Fruit fly (Drosophila melanogaster) whole organism, embryonic: ENCODE results near the gene eIF1.

Experiments
- Asciz ChIP-seq: fragments of 200-800 bp; sonication (Bioruptor generic); optimal IDR thresholded peaks from 2 replicates; lab custom pipeline; 2017; ENCODE audit warnings: missing biosample characterization, mild to moderate bottlenecking, missing genetic modification characterization, missing genetic modification reagents
- Bgb ChIP-seq: fragments of 200-800 bp; sonication (Bioruptor generic); IDR thresholded peaks from 2 replicates; pipeline ENCODE4 v1.3.6; 2022; ENCODE audit warnings: missing biosample characterization, missing genetic modification characterization; ENCODE audit not compliant: partially characterized antibody
- CG10147 ChIP-seq: fragments of 200-800 bp; sonication (Bioruptor generic); optimal IDR thresholded peaks from 2 replicates; lab custom pipeline; 2019; ENCODE audit warnings: missing biosample characterization, mild to moderate bottlenecking, missing genetic modification characterization, moderate library complexity
- CG10565 ChIP-seq: fragments of 200-800 bp; sonication (Bioruptor generic); optimal IDR thresholded peaks from 3 replicates; lab custom pipeline; 2016; ENCODE audit warnings: missing biosample characterization, mild to moderate bottlenecking, missing genetic modification characterization
- CG11560 ChIP-seq: fragments of 200-800 bp; sonication (Bioruptor generic); IDR thresholded peaks from 3 replicates; pipeline ENCODE4 v1.3.6; 2022; ENCODE audit warnings: missing biosample characterization, missing genetic modification characterization
- CG12155 ChIP-seq: fragments of 200-800 bp; sonication (Bioruptor generic); optimal IDR thresholded peaks from 3 replicates; lab custom pipeline; 2016; ENCODE audit warnings: missing biosample characterization, missing genetic modification characterization
- CG14050 ChIP-seq: fragments of 200-800 bp; sonication (Bioruptor generic); IDR thresholded peaks from 3 replicates; pipeline ENCODE4 v1.3.6; 2022; ENCODE audit warnings: missing biosample characterization, missing genetic modification characterization
- CG14965 ChIP-seq: fragments of 200-800 bp; sonication (Bioruptor generic); optimal IDR thresholded peaks from 2 replicates; lab custom pipeline; 2016; ENCODE audit warnings: missing biosample characterization, missing genetic modification characterization, borderline replicate concordance
- CG15073 ChIP-seq: fragments of 200-800 bp; sonication (Bioruptor generic); optimal IDR thresholded peaks from 2 replicates; lab custom pipeline; 2016; ENCODE audit warnings: missing biosample characterization, missing genetic modification characterization
- CG1647 ChIP-seq: fragments of 200-800 bp; sonication (Bioruptor generic); optimal IDR thresholded peaks from 3 replicates; lab custom pipeline; 2016; ENCODE audit warnings: missing biosample characterization, missing genetic modification characterization
- CG16863 ChIP-seq: fragments of 200-800 bp; sonication (Bioruptor generic); optimal IDR thresholded peaks from 3 replicates; lab custom pipeline; 2016; ENCODE audit warnings: missing biosample characterization, missing genetic modification characterization
- CG17912 ChIP-seq: fragments of 200-800 bp; sonication (Bioruptor generic); optimal IDR thresholded peaks from 2 replicates; lab custom pipeline; 2018; ENCODE audit warnings: missing biosample characterization, mild to moderate bottlenecking, missing genetic modification characterization
- CG32767 ChIP-seq: fragments of 200-800 bp; sonication (Bioruptor generic); IDR thresholded peaks from 2 replicates; pipeline ENCODE4 v1.3.6; 2022; ENCODE audit warnings: missing biosample characterization, missing genetic modification characterization
- CG43689 ChIP-seq: fragments of 200-800 bp; sonication (Bioruptor generic); IDR thresholded peaks from 2 replicates; pipeline ENCODE4 v1.3.6; 2022; ENCODE audit warnings: missing biosample characterization, missing genetic modification characterization
- CG4617 ChIP-seq: fragments of 200-800 bp; sonication (Bioruptor generic); optimal IDR thresholded peaks from 3 replicates; lab custom pipeline; 2016; ENCODE audit warnings: missing biosample characterization, missing genetic modification characterization, borderline replicate concordance
- CG4707 ChIP-seq: fragments of 200-800 bp; sonication (Bioruptor generic); optimal IDR thresholded peaks from 2 replicates; lab custom pipeline; 2018; ENCODE audit warnings: missing biosample characterization, mild to moderate bottlenecking, missing genetic modification characterization, moderate library complexity
- CG4820 ChIP-seq: fragments of 200-800 bp; sonication (Bioruptor generic); optimal IDR thresholded peaks from 3 replicates; lab custom pipeline; 2016; ENCODE audit warnings: missing biosample characterization, missing genetic modification characterization
- CG6254 ChIP-seq: fragments of 200-800 bp; sonication (Bioruptor generic); optimal IDR thresholded peaks from 3 replicates; lab custom pipeline; 2017; ENCODE audit warnings: mild to moderate bottlenecking, missing biosample characterization, missing genetic modification reagents, missing genetic modification characterization
- CG7839 ChIP-seq: fragments of 200-800 bp; sonication (Bioruptor generic); optimal IDR thresholded peaks from 3 replicates; lab custom pipeline; 2018; ENCODE audit warnings: missing biosample characterization, mild to moderate bottlenecking, missing genetic modification characterization, moderate library complexity
- CG7928 ChIP-seq: fragments of 200-800 bp; sonication (Bioruptor generic); optimal IDR thresholded peaks from 2 replicates; lab custom pipeline; 2017; ENCODE audit warnings: missing biosample characterization, mild to moderate bottlenecking, missing genetic modification characterization
- D19B ChIP-seq: fragments of 200-800 bp; sonication (Bioruptor generic); optimal IDR thresholded peaks from 2 replicates; lab custom pipeline; 2017; ENCODE audit warnings: missing biosample characterization, mild to moderate bottlenecking, missing genetic modification characterization
- Dbx ChIP-seq: fragments of 200-800 bp; sonication (Bioruptor generic); IDR thresholded peaks from 3 replicates; pipeline ENCODE4 v1.3.6; 2022; ENCODE audit warnings: missing biosample characterization, missing genetic modification characterization
- Fer1 ChIP-seq: fragments of 200-800 bp; sonication (Bioruptor generic); optimal IDR thresholded peaks from 2 replicates; lab custom pipeline; 2017; ENCODE audit warnings: missing biosample characterization, mild to moderate bottlenecking, missing genetic modification characterization
- H15 ChIP-seq: fragments of 200-800 bp; sonication (Bioruptor generic); IDR thresholded peaks from 3 replicates; pipeline ENCODE4 v1.3.6; 2022; ENCODE audit warnings: missing biosample characterization, missing genetic modification characterization
- Nf-YC ChIP-seq: fragments of 200-800 bp; optimal IDR thresholded peaks from 3 replicates; lab custom pipeline; 2019; ENCODE audit warnings: missing biosample characterization, mild to moderate bottlenecking, missing genetic modification characterization, moderate library complexity
- NfI ChIP-seq: fragments of 200-800 bp; sonication (Bioruptor generic); optimal IDR thresholded peaks from 3 replicates; lab custom pipeline; 2018; ENCODE audit warnings: missing biosample characterization, mild to moderate bottlenecking, missing genetic modification characterization, moderate library complexity
- Oaz ChIP-seq: fragments of 200-800 bp; sonication (Bioruptor generic); IDR thresholded peaks from 2 replicates; pipeline ENCODE4 v1.3.6; 2022; ENCODE audit warnings: missing biosample characterization, missing genetic modification characterization
- Xrp1 ChIP-seq: fragments of 200-800 bp; sonication (Bioruptor generic); IDR thresholded peaks from 2 replicates; pipeline ENCODE4 v1.3.6; 2022; ENCODE audit warnings: missing biosample characterization, missing genetic modification characterization
- aop ChIP-seq: fragments of 200-800 bp; sonication (Bioruptor generic); IDR thresholded peaks from 2 replicates; pipeline ENCODE4 v1.3.6; 2022; ENCODE audit warnings: missing biosample characterization, missing genetic modification characterization
- ato ChIP-seq: fragments of 200-800 bp; sonication (Bioruptor generic); IDR thresholded peaks from 2 replicates; pipeline ENCODE4 v1.3.6; 2022; ENCODE audit warnings: missing biosample characterization, missing genetic modification characterization; ENCODE audit not compliant: partially characterized antibody
- bsh ChIP-seq, 2 experiments: fragments of 200-800 bp; sonication (Bioruptor generic); optimal IDR thresholded peaks; 2 replicates each; lab custom pipeline; 2017 to 2018; ENCODE audit warnings: mild to moderate bottlenecking in 2 of 2, missing biosample characterization in 2 of 2, missing genetic modification characterization in 2 of 2, moderate library complexity in 1 of 2
- croc ChIP-seq: fragments of 200-800 bp; sonication (Bioruptor generic); conservative IDR thresholded peaks from 3 replicates; pipeline ENCODE4 v1.3.6; 2022; ENCODE audit warnings: missing biosample characterization, missing genetic modification characterization
- dpn ChIP-seq, 2 experiments: fragments of 200-800 bp; sonication (Bioruptor generic); optimal IDR thresholded peaks; 3 replicates each; lab custom pipeline; 2016; ENCODE audit warnings: missing biosample characterization in 2 of 2, missing genetic modification characterization in 2 of 2
- emc ChIP-seq: fragments of 200-800 bp; sonication (Bioruptor generic); optimal IDR thresholded peaks from 2 replicates; lab custom pipeline; 2016; ENCODE audit warnings: missing biosample characterization, missing genetic modification characterization
- fru ChIP-seq: fragments of >200 bp; optimal IDR thresholded peaks from 2 replicates; lab custom pipeline; 2017
- gce ChIP-seq: fragments of 200-800 bp; sonication (Bioruptor generic); IDR thresholded peaks from 3 replicates; pipeline ENCODE4 v1.3.6; 2022; ENCODE audit warnings: missing biosample characterization, missing genetic modification characterization
- gro ChIP-seq: fragments of 200-800 bp; sonication (Bioruptor generic); optimal IDR thresholded peaks from 2 replicates; lab custom pipeline; 2016; ENCODE audit warnings: missing biosample characterization, missing genetic modification characterization
- hkb ChIP-seq, 2 experiments: fragments of 200-800 bp in 1 of 2; fragments of >200 bp in 1 of 2; sonication (Bioruptor generic) in 1 of 2; IDR thresholded peaks in 1 of 2; optimal IDR thresholded peaks in 1 of 2; 2 replicates each; pipeline versions ENCODE4 v1.3.6 to Lab custom; 2017 to 2022; ENCODE audit warnings: missing biosample characterization in 1 of 2, missing genetic modification characterization in 1 of 2
- insv ChIP-seq, 2 experiments: fragments of 200-800 bp; sonication (Bioruptor generic); optimal IDR thresholded peaks; 3 replicates each; lab custom pipeline; 2016 to 2018; ENCODE audit warnings: missing biosample characterization in 2 of 2, missing genetic modification characterization in 2 of 2
- lmd ChIP-seq: fragments of 200-800 bp; sonication (Bioruptor generic); IDR thresholded peaks from 2 replicates; pipeline ENCODE4 v1.3.6; 2022; ENCODE audit warnings: missing biosample characterization, missing genetic modification characterization
- nau ChIP-seq: fragments of 200-800 bp; sonication (Bioruptor generic); optimal IDR thresholded peaks from 3 replicates; lab custom pipeline; 2017; ENCODE audit warnings: missing biosample characterization, mild to moderate bottlenecking, missing genetic modification characterization, missing genetic modification reagents
- oc ChIP-seq: fragments of 200-800 bp; sonication (Bioruptor generic); optimal IDR thresholded peaks from 2 replicates; lab custom pipeline; 2018; ENCODE audit warnings: missing biosample characterization, mild to moderate bottlenecking, missing genetic modification characterization, moderate library complexity
- pho ChIP-seq: fragments of 200-800 bp; sonication (Bioruptor generic); optimal IDR thresholded peaks from 2 replicates; lab custom pipeline; 2016; ENCODE audit warnings: missing biosample characterization, missing genetic modification characterization
- phol ChIP-seq: fragments of 200-800 bp; sonication (Bioruptor generic); optimal IDR thresholded peaks from 3 replicates; lab custom pipeline; 2018; ENCODE audit warnings: missing biosample characterization, mild to moderate bottlenecking, missing genetic modification characterization, moderate library complexity
- pzg ChIP-seq: fragments of 200-800 bp; sonication (Bioruptor generic); optimal IDR thresholded peaks from 3 replicates; lab custom pipeline; 2018; ENCODE audit warnings: missing biosample characterization, mild to moderate bottlenecking, missing genetic modification characterization, moderate library complexity
- sc ChIP-seq, 3 experiments: fragments of >200 bp in 2 of 3; fragments of 200-800 bp in 1 of 3; sonication (Bioruptor generic) in 1 of 3; optimal IDR thresholded peaks; 2 replicates in 2 of 3; 3 replicates in 1 of 3; lab custom pipeline; 2017; ENCODE audit warnings: mild to moderate bottlenecking in 1 of 3, missing biosample characterization in 1 of 3, missing genetic modification characterization in 1 of 3, missing genetic modification reagents in 1 of 3
- sug ChIP-seq: fragments of 200-800 bp; optimal IDR thresholded peaks from 2 replicates; lab custom pipeline; 2019; ENCODE audit warnings: missing biosample characterization, mild to moderate bottlenecking, missing genetic modification characterization, moderate library complexity
- tap ChIP-seq: fragments of 200-800 bp; optimal IDR thresholded peaks from 3 replicates; lab custom pipeline; 2019; ENCODE audit warnings: missing biosample characterization, mild to moderate bottlenecking, missing genetic modification characterization, moderate library complexity
- unc-4 ChIP-seq: fragments of 200-800 bp; sonication (Bioruptor generic); IDR thresholded peaks from 2 replicates; pipeline ENCODE4 v1.3.6; 2022; ENCODE audit warnings: missing biosample characterization, missing genetic modification characterization; ENCODE audit not compliant: partially characterized antibody

The eIF1 gene

DNA sequence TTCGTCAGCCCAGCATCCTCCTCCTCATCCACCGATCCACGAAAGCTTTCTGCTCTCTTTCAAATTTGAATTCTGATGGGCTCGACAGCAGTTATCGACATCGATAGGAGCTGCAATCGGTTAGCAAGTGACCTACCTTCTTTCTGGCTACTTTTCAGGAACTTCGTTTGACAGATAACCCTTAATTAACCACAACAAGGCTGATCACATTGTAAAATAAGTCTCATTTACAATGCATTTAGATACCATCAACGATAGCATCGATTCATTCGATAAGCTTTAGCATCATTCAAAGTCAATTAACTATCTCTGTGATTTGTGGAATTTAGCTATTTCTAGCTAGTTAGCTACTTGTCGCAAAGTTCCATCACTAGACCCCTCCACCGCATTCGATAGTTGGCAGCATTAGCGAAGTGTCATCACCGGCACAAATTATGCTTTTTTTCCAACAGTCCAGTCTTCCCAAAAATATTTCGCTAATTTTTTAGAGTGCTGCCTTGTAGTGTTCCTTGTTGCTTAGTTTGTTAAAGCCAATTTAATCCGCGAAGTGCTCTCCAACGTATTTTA, 44.5 kb upstream of the eIF1 start, which contains the start of the genes MnM and Girdin (continued):
- TF ChIP-seq CG10565 (GFP tag; lab: Kevin White, UChicago) (no peak), Bgb (GFP tag; lab: Robert Waterston, UW) (peak; percentile 74), Asciz (no peak), CG43689 (GFP tag; lab: Robert Waterston, UW) (no peak), nau (no peak), sug (no peak), fru (lab: Kevin White, UChicago) (no peak), emc (GFP tag; lab: Kevin White, UChicago) (peak; percentile 26), bsh (GFP tag; optimal IDR thresholded peaks at IDR 0.05; lab: Kevin White, UChicago) (peak in 1 of 2 experiments; percentile 41), CG32767 (no peak), Xrp1 (peak; percentile 41; the same call in 1 of the 2 replicates), Nf-YC (tag; lab: Kevin White, UChicago) (no peak), CG4820 (peak; percentile 45), D19B (GFP tag; lab: Kevin White, UChicago) (no peak), CG12155 (GFP tag; lab: Kevin White, UChicago) (peak; percentile 71), CG4617 (GFP tag; lab: Kevin White, UChicago) (peak; percentile 84), gce (GFP tag; lab: Robert Waterston, UW) (no peak), sc (optimal IDR thresholded peaks at IDR 0.05; lab: Kevin White, UChicago) (no peak), sc (GFP tag; optimal IDR thresholded peaks at IDR 0.05; lab: Kevin White, UChicago) (no peak), Oaz (GFP tag; lab: Robert Waterston, UW) (no peak), phol (tag; lab: Kevin White, UChicago) (peak; percentile 65), tap (tag; lab: Kevin White, UChicago) (no peak), CG16863 (GFP tag; lab: Kevin White, UChicago) (peak; percentile 63), hkb (optimal IDR thresholded peaks at IDR 0.05; lab: Kevin White, UChicago) (peak; percentile 89), hkb (GFP tag; IDR thresholded peaks at IDR 0.05; lab: Robert Waterston, UW) (no peak), CG17912 (no peak), NfI (peak; percentile 53), ato (GFP tag; lab: Robert Waterston, UW) (peak; percentile 64; the same call in 1 of the 2 replicates), Fer1 (GFP tag; lab: Kevin White, UChicago) (no peak), aop (no peak), CG15073 (GFP tag; lab: Kevin White, UChicago) (no peak), unc-4 (peak; percentile 87), CG14965 (GFP tag; lab: Kevin White, UChicago) (peak; percentile 38), dpn (GFP tag; optimal IDR thresholded peaks at IDR 0.05; lab: Kevin White, UChicago) (peak; percentile 77 to 83), CG7839 (no peak), pho (GFP tag; lab: Kevin White, UChicago) (peak; percentile 86), Dbx (peak; percentile 61), CG7928 (GFP tag; lab: Kevin White, UChicago) (peak; percentile 25), H15 (GFP tag; lab: Robert Waterston, UW) (no peak), gro (GFP tag; lab: Kevin White, UChicago) (peak; percentile 63), oc (tag; lab: Kevin White, UChicago) (no peak), CG6254 (GFP tag; lab: Kevin White, UChicago) (no peak), pzg (GFP tag; lab: Kevin White, UChicago) (peak; percentile 82), CG1647 (GFP tag; lab: Kevin White, UChicago) (peak; percentile 23), lmd (GFP tag; lab: Robert Waterston, UW) (peak; percentile 56), CG14050 (no peak), CG10147 (GFP tag; lab: Kevin White, UChicago) (no peak), CG11560 (tag; lab: Robert Waterston, UW) (peak; percentile 53; the same call in 1 of the 3 replicates), croc (GFP tag; lab: Robert Waterston, UW) (no peak), insv (GFP tag; optimal IDR thresholded peaks at IDR 0.05; lab: Kevin White, UChicago) (no peak), CG4707 (GFP tag; lab: Kevin White, UChicago) (no peak)
